Fruit fly (Drosophila melanogaster) whole organism, embryonic: Measurements from ENCODE around the gene MEP-1.

Experiments
- Abd-B ChIP-seq: fragments of 200-800 bp; sonication (Bioruptor generic); optimal IDR thresholded peaks from 2 replicates; lab custom pipeline; 2018; ENCODE audit warnings: missing biosample characterization, mild to moderate bottlenecking, missing genetic modification characterization, moderate library complexity
- Bteb2 ChIP-seq: fragments of 200-800 bp; sonication (Bioruptor generic); optimal IDR thresholded peaks from 2 replicates; lab custom pipeline; 2016; ENCODE audit warnings: missing biosample characterization, missing genetic modification characterization
- CG1024 ChIP-seq: fragments of 200-800 bp; sonication (Bioruptor generic); IDR thresholded peaks from 2 replicates; pipeline ENCODE4 v1.3.6; 2022; ENCODE audit warnings: missing biosample characterization, missing genetic modification characterization
- CG11398 ChIP-seq: fragments of 200-800 bp; sonication (Bioruptor generic); optimal IDR thresholded peaks from 2 replicates; lab custom pipeline; 2016; ENCODE audit warnings: missing biosample characterization, missing genetic modification characterization
- CG12942 ChIP-seq: fragments of 200-800 bp; sonication (Bioruptor generic); optimal IDR thresholded peaks from 3 replicates; lab custom pipeline; 2016; ENCODE audit warnings: missing biosample characterization, missing genetic modification characterization
- CG13775 ChIP-seq: fragments of 200-800 bp; sonication (Bioruptor generic); optimal IDR thresholded peaks from 3 replicates; lab custom pipeline; 2017; ENCODE audit warnings: missing biosample characterization, mild to moderate bottlenecking, missing genetic modification characterization
- CG14014 ChIP-seq: fragments of 200-800 bp; sonication (Bioruptor generic); IDR thresholded peaks from 2 replicates; pipeline ENCODE4 v1.3.6; 2022; ENCODE audit warnings: missing biosample characterization, missing genetic modification characterization
- CG17186 ChIP-seq: fragments of 200-800 bp; sonication (Bioruptor generic); optimal IDR thresholded peaks from 3 replicates; lab custom pipeline; 2017; ENCODE audit warnings: missing biosample characterization, missing genetic modification reagents, missing genetic modification characterization
- CG17568 ChIP-seq: fragments of 200-800 bp; sonication (Bioruptor generic); optimal IDR thresholded peaks from 2 replicates; lab custom pipeline; 2018; ENCODE audit warnings: missing biosample characterization, mild to moderate bottlenecking, missing genetic modification characterization, moderate library complexity
- CG18011 ChIP-seq: fragments of 200-800 bp; sonication (Bioruptor generic); optimal IDR thresholded peaks from 2 replicates; lab custom pipeline; 2017; ENCODE audit warnings: missing biosample characterization, missing genetic modification characterization, mild to moderate bottlenecking, moderate library complexity, missing genotype
- CG18476 ChIP-seq: fragments of 200-800 bp; sonication (Bioruptor generic); optimal IDR thresholded peaks from 2 replicates; lab custom pipeline; 2016; ENCODE audit warnings: missing biosample characterization, mild to moderate bottlenecking, missing genetic modification characterization
- CG2712 ChIP-seq: fragments of 200-800 bp; optimal IDR thresholded peaks from 3 replicates; lab custom pipeline; 2019; ENCODE audit warnings: missing biosample characterization, mild to moderate bottlenecking, missing genetic modification characterization, moderate library complexity
- CG31388 ChIP-seq: fragments of 200-800 bp; sonication (Bioruptor generic); optimal IDR thresholded peaks from 2 replicates; lab custom pipeline; 2016; ENCODE audit warnings: missing biosample characterization, missing genetic modification characterization
- CG32772 ChIP-seq: fragments of 200-800 bp; sonication (Bioruptor generic); IDR thresholded peaks from 2 replicates; pipeline ENCODE4 v1.3.6; 2022; ENCODE audit warnings: missing biosample characterization, missing genetic modification characterization
- CG6175 ChIP-seq: fragments of 200-800 bp; sonication (Bioruptor generic); IDR thresholded peaks from 3 replicates; pipeline ENCODE4 v1.3.6; 2022; ENCODE audit warnings: missing biosample characterization, missing genetic modification characterization
- CG6683 ChIP-seq: fragments of 200-800 bp; sonication (Bioruptor generic); optimal IDR thresholded peaks from 2 replicates; lab custom pipeline; 2017; ENCODE audit warnings: missing biosample characterization, mild to moderate bottlenecking, missing genetic modification characterization, missing genetic modification reagents
- CG7745 ChIP-seq: fragments of 200-800 bp; sonication (Bioruptor generic); optimal IDR thresholded peaks from 2 replicates; lab custom pipeline; 2018; ENCODE audit warnings: missing biosample characterization, mild to moderate bottlenecking, missing genetic modification characterization, moderate library complexity
- CG8281 ChIP-seq: fragments of 200-800 bp; sonication (Bioruptor generic); optimal IDR thresholded peaks from 2 replicates; lab custom pipeline; 2018; ENCODE audit warnings: missing biosample characterization, mild to moderate bottlenecking, missing genetic modification characterization, moderate library complexity
- Dad ChIP-seq: fragments of 200-800 bp; sonication (Bioruptor generic); optimal IDR thresholded peaks from 3 replicates; lab custom pipeline; 2016; ENCODE audit warnings: missing biosample characterization, missing genetic modification characterization
- Eip74EF ChIP-seq, 2 experiments: fragments of 200-800 bp in 1 of 2; fragments of >200 bp in 1 of 2; sonication (Bioruptor generic) in 1 of 2; optimal IDR thresholded peaks; 2 replicates each; lab custom pipeline; 2017 to 2019; ENCODE audit warnings: missing biosample characterization in 2 of 2, missing genetic modification characterization in 2 of 2, mild to moderate bottlenecking in 1 of 2, moderate library complexity in 1 of 2
- Lim3 ChIP-seq: fragments of 200-800 bp; sonication (Bioruptor generic); IDR thresholded peaks from 2 replicates; pipeline ENCODE4 v1.3.6; 2022; ENCODE audit warnings: missing biosample characterization, missing genetic modification characterization
- Mad ChIP-seq: fragments of 200-800 bp; sonication (Bioruptor generic); optimal IDR thresholded peaks from 2 replicates; lab custom pipeline; 2016; ENCODE audit warnings: missing biosample characterization, missing genetic modification characterization
- Myb ChIP-seq: fragments of 200-800 bp; sonication (Bioruptor generic); optimal IDR thresholded peaks from 2 replicates; lab custom pipeline; 2016; ENCODE audit warnings: missing biosample characterization, missing genetic modification characterization
- NC2α ChIP-seq: fragments of 200-800 bp; sonication (Bioruptor generic); optimal IDR thresholded peaks from 2 replicates; lab custom pipeline; 2016; ENCODE audit warnings: missing biosample characterization, missing genetic modification characterization
- Opbp ChIP-seq: fragments of 200-800 bp; sonication (Bioruptor generic); IDR thresholded peaks from 3 replicates; pipeline ENCODE4 v1.3.6; 2022; ENCODE audit warnings: missing biosample characterization, missing genetic modification characterization; ENCODE audit not compliant: partially characterized antibody
- Scr ChIP-seq: fragments of 200-800 bp; sonication (Bioruptor generic); IDR thresholded peaks from 2 replicates; pipeline ENCODE4 v1.3.6; 2022; ENCODE audit warnings: missing biosample characterization, missing genetic modification characterization; ENCODE audit not compliant: partially characterized antibody
- Tbp ChIP-seq: fragments of >200 bp; optimal IDR thresholded peaks from 2 replicates; lab custom pipeline; 2018; ENCODE audit warnings: missing biosample characterization, missing genetic modification characterization
- Trl ChIP-seq, 3 experiments: fragments of >200 bp in 2 of 3; fragments of 200-800 bp in 1 of 3; sonication (Bioruptor generic) in 1 of 3; optimal IDR thresholded peaks; 2 replicates in 1 of 3; 3 replicates in 2 of 3; lab custom pipeline; 2016 to 2017; ENCODE audit warnings: missing biosample characterization in 1 of 3, missing genetic modification characterization in 1 of 3
- Xbp1 ChIP-seq: fragments of 200-800 bp; sonication (Bioruptor generic); optimal IDR thresholded peaks from 3 replicates; lab custom pipeline; 2016; ENCODE audit warnings: missing biosample characterization, mild to moderate bottlenecking, missing genetic modification characterization
- YL-1 ChIP-seq: fragments of 200-800 bp; sonication (Bioruptor generic); optimal IDR thresholded peaks from 3 replicates; lab custom pipeline; 2017; ENCODE audit warnings: missing biosample characterization, mild to moderate bottlenecking, missing genetic modification characterization
- abd-A ChIP-seq: fragments of 200-800 bp; sonication (Bioruptor generic); optimal IDR thresholded peaks from 3 replicates; lab custom pipeline; 2019; ENCODE audit warnings: missing biosample characterization, mild to moderate bottlenecking, missing genetic modification characterization, moderate library complexity
- bab2 ChIP-seq: fragments of 200-800 bp; sonication (Bioruptor generic); optimal IDR thresholded peaks from 2 replicates; lab custom pipeline; 2016; ENCODE audit warnings: missing biosample characterization, missing genetic modification characterization
- br ChIP-seq: fragments of >200 bp; optimal IDR thresholded peaks from 2 replicates; lab custom pipeline; 2017
- chinmo ChIP-seq: fragments of 200-800 bp; sonication (Bioruptor generic); IDR thresholded peaks from 4 replicates; pipeline ENCODE4 v1.3.6; 2022; ENCODE audit warnings: missing biosample characterization, missing genetic modification characterization; ENCODE audit not compliant: partially characterized antibody
- ci ChIP-seq: fragments of 200-800 bp; sonication (Bioruptor generic); IDR thresholded peaks from 3 replicates; pipeline ENCODE4 v1.3.6; 2022; ENCODE audit warnings: missing biosample characterization, missing genetic modification characterization
- danr ChIP-seq: fragments of 200-800 bp; sonication (Bioruptor generic); IDR thresholded peaks from 2 replicates; pipeline ENCODE4 v1.3.6; 2022; ENCODE audit warnings: missing biosample characterization, missing genetic modification characterization
- ewg ChIP-seq: fragments of 200-800 bp; sonication (Bioruptor generic); optimal IDR thresholded peaks from 3 replicates; lab custom pipeline; 2017; ENCODE audit warnings: mild to moderate bottlenecking, missing biosample characterization, missing genetic modification reagents, missing genetic modification characterization
- her ChIP-seq: fragments of 200-800 bp; sonication (Bioruptor generic); optimal IDR thresholded peaks from 2 replicates; lab custom pipeline; 2016; ENCODE audit warnings: missing biosample characterization, missing genetic modification characterization
- inv ChIP-seq: fragments of 200-800 bp; sonication (Bioruptor generic); IDR thresholded peaks from 2 replicates; pipeline ENCODE4 v1.3.6; 2022; ENCODE audit warnings: missing biosample characterization, missing genetic modification characterization; ENCODE audit not compliant: partially characterized antibody
- pan ChIP-seq, 4 experiments: fragments of >200 bp in 3 of 4; fragments of 200-800 bp in 1 of 4; sonication (Bioruptor generic) in 1 of 4; optimal IDR thresholded peaks in 3 of 4; IDR thresholded peaks in 1 of 4; 2 replicates each; pipeline versions ENCODE4 v1.3.6 to Lab custom; 2017 to 2022; ENCODE audit warnings: missing biosample characterization in 2 of 4, missing genetic modification characterization in 2 of 4, mixed read lengths in 1 of 4
- pita ChIP-seq: fragments of 200-800 bp; sonication (Bioruptor generic); optimal IDR thresholded peaks from 2 replicates; lab custom pipeline; 2017; ENCODE audit warnings: missing biosample characterization, mild to moderate bottlenecking, missing genetic modification characterization
- sens-2 ChIP-seq: fragments of 200-800 bp; sonication (Bioruptor generic); IDR thresholded peaks from 2 replicates; pipeline ENCODE4 v1.3.6; 2022; ENCODE audit warnings: missing biosample characterization, missing genetic modification characterization
- so ChIP-seq: fragments of 200-800 bp; sonication (Bioruptor generic); IDR thresholded peaks from 3 replicates; pipeline ENCODE4 v1.3.6; 2022; ENCODE audit warnings: missing biosample characterization, missing genetic modification characterization
- vfl ChIP-seq: fragments of 200-800 bp; sonication (Bioruptor generic); optimal IDR thresholded peaks from 2 replicates; lab custom pipeline; 2016; ENCODE audit warnings: missing biosample characterization, missing genetic modification characterization
- vvl ChIP-seq: fragments of 200-800 bp; sonication (Bioruptor generic); IDR thresholded peaks from 2 replicates; pipeline ENCODE4 v1.3.6; 2022; ENCODE audit warnings: missing biosample characterization, missing genetic modification characterization
- wor ChIP-seq: fragments of 200-800 bp; sonication (Bioruptor generic); IDR thresholded peaks from 2 replicates; pipeline ENCODE4 v1.3.6; 2022; ENCODE audit warnings: missing biosample characterization, missing genetic modification characterization

Gene MEP-1

dm6 chr3L:2589911-2590763 lies 41.4 kb upstream of the MEP-1 start (continued):
- TF ChIP-seq chinmo (GFP tag; lab: Robert Waterston, UW): 0 out of 4 replicates have a peak, but pooled peaks have one; percentile 56
- no peak for TF ChIP-seq Tbp (GFP tag; lab: Kevin White, UChicago)
- TF ChIP-seq CG17568 (GFP tag; lab: Kevin White, UChicago): peak; percentile 40
- peak; percentile 52 for TF ChIP-seq CG8281 (tag; lab: Kevin White, UChicago)
- peak; percentile 70 for TF ChIP-seq vvl (GFP tag; lab: Robert Waterston, UW)
- TF ChIP-seq CG11398: no peak
- TF ChIP-seq CG6175 (GFP tag; lab: Robert Waterston, UW): no peak
- no peak for TF ChIP-seq Lim3 (GFP tag; lab: Robert Waterston, UW)
- peak; percentile 76 for TF ChIP-seq Scr (GFP tag; lab: Robert Waterston, UW)
- peak; percentile 45 for TF ChIP-seq CG31388 (GFP tag; lab: Kevin White, UChicago)
- TF ChIP-seq Abd-B (GFP tag; lab: Kevin White, UChicago): peak; percentile 70
- TF ChIP-seq so (GFP tag; lab: Robert Waterston, UW): peak; percentile 61; the same call in 1 of the 3 replicates
- peak; percentile 44 for TF ChIP-seq Bteb2 (GFP tag; lab: Kevin White, UChicago)
- TF ChIP-seq her (GFP tag; lab: Kevin White, UChicago): no peak
- TF ChIP-seq CG17186: no peak
- TF ChIP-seq br (lab: Kevin White, UChicago): no peak
- no peak for TF ChIP-seq Dad
- TF ChIP-seq pan (optimal IDR thresholded peaks at IDR 0.05; lab: Kevin White, UChicago): no peak
- TF ChIP-seq pan (GFP tag; optimal IDR thresholded peaks at IDR 0.05 in 1 of 2, IDR thresholded peaks at IDR 0.05 in 1 of 2): peak in 1 of 2 experiments; percentile 71
- TF ChIP-seq YL-1 (GFP tag; lab: Kevin White, UChicago): no peak
- TF ChIP-seq CG18476 (GFP tag; lab: Kevin White, UChicago): peak; percentile 59
- TF ChIP-seq abd-A (tag; lab: Kevin White, UChicago): no peak
- no peak; the same call in 1 of the 2 replicates for TF ChIP-seq CG32772
- peak; percentile 12 for TF ChIP-seq vfl (GFP tag; lab: Kevin White, UChicago)
- TF ChIP-seq Myb (GFP tag; lab: Kevin White, UChicago): no peak
- 0 out of 2 replicates have a peak, but pooled peaks have one; percentile 8 for TF ChIP-seq danr
- TF ChIP-seq CG1024 (GFP tag; lab: Robert Waterston, UW): 0 out of 2 replicates have a peak, but pooled peaks have one; percentile 44
- TF ChIP-seq Xbp1 (GFP tag; lab: Kevin White, UChicago): peak; percentile 80
- TF ChIP-seq inv: peak; percentile 64
- peak; percentile 68 for TF ChIP-seq wor (GFP tag; lab: Robert Waterston, UW)
- TF ChIP-seq Mad (GFP tag; lab: Kevin White, UChicago): peak; percentile 32
- TF ChIP-seq CG18011: peak; percentile 26
- TF ChIP-seq CG2712 (tag; lab: Kevin White, UChicago): peak; percentile 66
- peak; percentile 38 for TF ChIP-seq CG6683 (GFP tag; lab: Kevin White, UChicago)
- no peak for TF ChIP-seq pita (GFP tag; lab: Kevin White, UChicago)
- TF ChIP-seq CG13775 (GFP tag; lab: Kevin White, UChicago): peak; percentile 76
- peak in 1 of 2 experiments; percentile 68 for TF ChIP-seq Trl (optimal IDR thresholded peaks at IDR 0.05; lab: Kevin White, UChicago)
- TF ChIP-seq Trl (GFP tag; optimal IDR thresholded peaks at IDR 0.05; lab: Kevin White, UChicago): no peak
- TF ChIP-seq Opbp (GFP tag; lab: Robert Waterston, UW): no peak
- TF ChIP-seq NC2α (GFP tag; lab: Kevin White, UChicago): no peak
- peak; percentile 26 for TF ChIP-seq CG12942
- TF ChIP-seq CG14014 (GFP tag; lab: Robert Waterston, UW): peak; percentile 46
- TF ChIP-seq Eip74EF (GFP tag; optimal IDR thresholded peaks at IDR 0.05; lab: Kevin White, UChicago): peak in 1 of 2 experiments; percentile 62
- TF ChIP-seq ci (GFP tag; lab: Robert Waterston, UW): peak; percentile 61
- TF ChIP-seq CG7745 (tag; lab: Kevin White, UChicago): peak; percentile 85
- no peak for TF ChIP-seq bab2 (GFP tag; lab: Kevin White, UChicago)
- TF ChIP-seq sens-2: no peak
- TF ChIP-seq ewg (GFP tag; lab: Kevin White, UChicago): peak; percentile 52
